Fruit fly (Drosophila melanogaster): ENCODE measurements around the gene Xpac.

Xpac gene

DNA sequence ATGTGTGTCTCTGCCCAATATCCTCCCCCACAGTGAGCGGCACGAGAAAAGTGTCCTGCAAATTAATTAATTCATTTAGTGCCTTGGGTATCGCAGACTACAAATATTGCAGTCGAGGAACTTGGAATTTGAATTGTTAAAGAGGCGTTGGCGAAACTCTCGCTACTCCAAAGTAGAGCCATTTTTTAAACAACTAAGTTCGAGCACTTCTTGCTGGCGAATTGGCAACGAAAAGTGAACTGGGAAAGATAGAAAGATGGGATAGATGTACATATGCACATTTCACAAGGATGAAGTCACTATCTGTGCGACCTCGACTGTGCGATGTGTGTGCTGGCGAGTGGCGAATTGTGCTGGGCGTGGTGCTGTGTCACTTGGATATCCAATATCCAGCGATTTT lies 2.8 kb upstream of the Xpac start (continued):
- TF ChIP-seq lab (GFP tag; optimal IDR thresholded peaks at IDR 0.05) (peak; percentile 36), Dref (GFP tag; IDR thresholded peaks at IDR 0.05) (no peak), crc (GFP tag; optimal IDR thresholded peaks at IDR 0.05) (no peak), mam (GFP tag; optimal IDR thresholded peaks at IDR 0.05) (peak; percentile 23), CG15601 (tag; optimal IDR thresholded peaks at IDR 0.05) (peak; percentile 2), Meics (GFP tag; optimal IDR thresholded peaks at IDR 0.05) (no peak), CG7786 (GFP tag; optimal IDR thresholded peaks at IDR 0.05) (peak; percentile 42), lola (GFP tag; optimal IDR thresholded peaks at IDR 0.05) (peak in 1 of 3 experiments; percentile 45), twi (tag; optimal IDR thresholded peaks at IDR 0.05) (no peak), pita (GFP tag; optimal IDR thresholded peaks at IDR 0.05) (no peak), croc (GFP tag; conservative IDR thresholded peaks at IDR 0.05) (peak; percentile 30; the same call in 2 of the 3 replicates), hkb (optimal IDR thresholded peaks at IDR 0.05) (no peak), hkb (GFP tag; IDR thresholded peaks at IDR 0.05) (peak; percentile 36; the same call in 1 of the 2 replicates), nom (GFP tag; optimal IDR thresholded peaks at IDR 0.05) (peak; percentile 37), CG17359 (tag; optimal IDR thresholded peaks at IDR 0.05) (peak; percentile 29), CG1647 (GFP tag; optimal IDR thresholded peaks at IDR 0.05) (no peak), run (tag; optimal IDR thresholded peaks at IDR 0.05) (no peak), slou (GFP tag; optimal IDR thresholded peaks at IDR 0.05) (no peak), CG4730 (GFP tag; IDR thresholded peaks at IDR 0.05) (no peak), Six4 (GFP tag; optimal IDR thresholded peaks at IDR 0.05) (no peak), bab2 (GFP tag; optimal IDR thresholded peaks at IDR 0.05) (no peak), Pdp1 (GFP tag; optimal IDR thresholded peaks at IDR 0.05) (peak in 1 of 2 experiments; percentile 8), CG11504 (tag; optimal IDR thresholded peaks at IDR 0.05) (peak; percentile 51), nerfin-2 (GFP tag; IDR thresholded peaks at IDR 0.05; ENCODE audit: partially characterized antibody) (no peak), Gug (GFP tag; IDR thresholded peaks at IDR 0.05) (0 out of 4 replicates have a peak, but pooled peaks have one; percentile 4), Deaf1 (tag; optimal IDR thresholded peaks at IDR 0.05) (no peak), Atf-2 (GFP tag; optimal IDR thresholded peaks at IDR 0.05) (no peak), CG3847 (GFP tag; IDR thresholded peaks at IDR 0.05) (no peak), CG13775 (GFP tag; optimal IDR thresholded peaks at IDR 0.05) (peak; percentile 9), pum (GFP tag; optimal IDR thresholded peaks at IDR 0.05) (peak; percentile 25), Hr51 (GFP tag; optimal IDR thresholded peaks at IDR 0.05) (peak in 1 of 2 experiments; percentile 19), Opbp (GFP tag; IDR thresholded peaks at IDR 0.05; ENCODE audit: partially characterized antibody) (no peak), repo (GFP tag; optimal IDR thresholded peaks at IDR 0.05) (no peak), unpg (GFP tag; optimal IDR thresholded peaks at IDR 0.05) (peak; percentile 33), CG7556 (GFP tag; optimal IDR thresholded peaks at IDR 0.05) (peak; percentile 52), trem (tag; optimal IDR thresholded peaks at IDR 0.05) (peak; percentile 3), E2f1 (GFP tag; IDR thresholded peaks at IDR 0.05) (no peak), CG12391 (tag; optimal IDR thresholded peaks at IDR 0.05) (peak; percentile 20), CG31441 (GFP tag; IDR thresholded peaks at IDR 0.05) (peak; percentile 34; the same call in 1 of the 2 replicates), Rfx (GFP tag; IDR thresholded peaks at IDR 0.05) (no peak), fru (optimal IDR thresholded peaks at IDR 0.05) (no peak), gt (GFP tag; IDR thresholded peaks at IDR 0.05) (no peak), CG10959 (GFP tag; IDR thresholded peaks at IDR 0.05) (no peak), Abd-B (GFP tag; optimal IDR thresholded peaks at IDR 0.05) (peak; percentile 5), gsb-n (tag; optimal IDR thresholded peaks at IDR 0.05) (peak; percentile 28), CG9215 (GFP tag; IDR thresholded peaks at IDR 0.05) (peak; percentile 20; the same call in 1 of the 2 replicates), abd-A (tag; optimal IDR thresholded peaks at IDR 0.05) (no peak), bowl (GFP tag; IDR thresholded peaks at IDR 0.05) (no peak), NK7.1 (GFP tag; optimal IDR thresholded peaks at IDR 0.05) (no peak), CG16863 (GFP tag; optimal IDR thresholded peaks at IDR 0.05) (no peak), Scr (GFP tag; IDR thresholded peaks at IDR 0.05; ENCODE audit: partially characterized antibody) (no peak)

All from whole organism, embryonic.